Worm (Caenorhabditis elegans): Measurements from ENCODE around the gene str-3.

Gene str-3

ce11 chrIV:11082153-11082552 lies 18.0 kb downstream of the str-3 start, which contains the start of gene let-70:
let-70 (minus strand) TSS chrIV:11082253.
- TF ChIP-seq unc-62 (GFP tag; optimal IDR thresholded peaks at IDR 0.05): no peak

ce11 chrIV:11080823-11081285 lies 19.3 kb downstream of the str-3 start, which contains the start of gene atg-7:
atg-7 (minus strand) TSS chrIV:11081055.
- TF ChIP-seq unc-62 (GFP tag; optimal IDR thresholded peaks at IDR 0.05): no peak

ce11 chrIV:11078482-11078881 lies 21.7 kb downstream of the str-3 start, which contains the start of gene Y5F2A.4:
Y5F2A.4 (minus strand) TSS chrIV:11078582.
- TF ChIP-seq unc-62 (GFP tag; optimal IDR thresholded peaks at IDR 0.05): no peak

- TF ChIP-seq unc-62 (GFP tag; optimal IDR thresholded peaks at IDR 0.05): no peak
These were observed 31.9 kb downstream of the str-3 start for ce11 chrIV:11068314-11068713.

ce11 chrIV:11067003-11067402 lies 33.2 kb downstream of the str-3 start, which contains the start of gene ttr-17:
ttr-17 (minus strand) TSS chrIV:11067026.
- no peak for TF ChIP-seq unc-62 (GFP tag; optimal IDR thresholded peaks at IDR 0.05)

ce11 chrIV:11063962-11064361 lies 36.2 kb downstream of the str-3 start, which contains the start of gene ttr-16:
ttr-16 (minus strand) TSS chrIV:11064137.
- no peak for TF ChIP-seq unc-62 (GFP tag; optimal IDR thresholded peaks at IDR 0.05)

- TF ChIP-seq unc-62 (GFP tag; optimal IDR thresholded peaks at IDR 0.05): no peak
These were observed 37.1 kb downstream of the str-3 start for ce11 chrIV:11062984-11063613.

ce11 chrIV:11053652-11054317 lies 46.4 kb downstream of the str-3 start, which contains the start of the genes F36H1.12 and lin-3:
F36H1.12 (minus strand) TSS chrIV:11053702.
lin-3 (plus strand) TSS chrIV:11054308.
- no peak for TF ChIP-seq unc-62 (GFP tag; optimal IDR thresholded peaks at IDR 0.05)

ce11 chrIV:11051963-11052362 lies 48.2 kb downstream of the str-3 start:
- TF ChIP-seq unc-62 (GFP tag; optimal IDR thresholded peaks at IDR 0.05): no peak

ce11 chrIV:11049806-11050205 lies 50.4 kb downstream of the str-3 start, which contains the start of gene F36H1.3:
F36H1.3 (plus strand) TSS chrIV:11050128.
- TF ChIP-seq unc-62 (GFP tag; optimal IDR thresholded peaks at IDR 0.05): no peak

ce11 chrIV:11048871-11049270 lies 51.3 kb downstream of the str-3 start, which contains the start of gene F36H1.11:
F36H1.11 (plus strand) TSS chrIV:11049171.
- no peak for TF ChIP-seq unc-62 (GFP tag; optimal IDR thresholded peaks at IDR 0.05)

Data from whole organism, dauer.